Fruit fly (Drosophila melanogaster): Measurements from ENCODE around the gene sit.

The sit gene

dm6 chr3R:22582981-22583380 is 20.6 kb upstream of the sit start, which contains the start of gene Dph5:
Gene Dph5, minus strand, starts transcription at chr3R:22583225.
- TF ChIP-seq bab1 (GFP tag; optimal IDR thresholded peaks at IDR 0.05) (peak; percentile 7), tj (GFP tag; optimal IDR thresholded peaks at IDR 0.05) (no peak), Clk (GFP tag; optimal IDR thresholded peaks at IDR 0.05) (no peak), CG33017 (tag; optimal IDR thresholded peaks at IDR 0.05) (no peak), CG11617 (GFP tag; optimal IDR thresholded peaks at IDR 0.05) (no peak), CG1620 (GFP tag; optimal IDR thresholded peaks at IDR 0.05) (no peak), Mnt (GFP tag; optimal IDR thresholded peaks at IDR 0.05) (peak; percentile 91), CG7045 (GFP tag; optimal IDR thresholded peaks at IDR 0.05) (no peak), ovo (GFP tag; optimal IDR thresholded peaks at IDR 0.05) (no peak), kay (GFP tag; ENCODE audit: borderline replicate concordance) (no peak)

dm6 chr3R:22580546-22580945 is 18.2 kb upstream of the sit start, which contains the start of gene CSN6:
Gene CSN6, plus strand, starts transcription at chr3R:22580773.
- TF ChIP-seq bab1 (GFP tag; optimal IDR thresholded peaks at IDR 0.05) = peak; percentile 72
- TF ChIP-seq toe (GFP tag; optimal IDR thresholded peaks at IDR 0.05) = no peak
- peak; percentile 57 for TF ChIP-seq Mnt (GFP tag; optimal IDR thresholded peaks at IDR 0.05)

dm6 chr3R:22576979-22577378 is 14.6 kb upstream of the sit start:
- TF ChIP-seq CG11617 (GFP tag; optimal IDR thresholded peaks at IDR 0.05) (no peak), Crg-1 (GFP tag; optimal IDR thresholded peaks at IDR 0.05) (no peak), CG5204 (GFP tag; optimal IDR thresholded peaks at IDR 0.05) (no peak), cnc (optimal IDR thresholded peaks at IDR 0.05) (no peak), Hr96 (GFP tag; optimal IDR thresholded peaks at IDR 0.05) (no peak), CG7045 (GFP tag; optimal IDR thresholded peaks at IDR 0.05) (no peak), CG33017 (tag; optimal IDR thresholded peaks at IDR 0.05) (no peak), kay (GFP tag; ENCODE audit: borderline replicate concordance) (no peak), tj (GFP tag; optimal IDR thresholded peaks at IDR 0.05) (no peak), CG1620 (GFP tag; optimal IDR thresholded peaks at IDR 0.05) (no peak)

DNA sequence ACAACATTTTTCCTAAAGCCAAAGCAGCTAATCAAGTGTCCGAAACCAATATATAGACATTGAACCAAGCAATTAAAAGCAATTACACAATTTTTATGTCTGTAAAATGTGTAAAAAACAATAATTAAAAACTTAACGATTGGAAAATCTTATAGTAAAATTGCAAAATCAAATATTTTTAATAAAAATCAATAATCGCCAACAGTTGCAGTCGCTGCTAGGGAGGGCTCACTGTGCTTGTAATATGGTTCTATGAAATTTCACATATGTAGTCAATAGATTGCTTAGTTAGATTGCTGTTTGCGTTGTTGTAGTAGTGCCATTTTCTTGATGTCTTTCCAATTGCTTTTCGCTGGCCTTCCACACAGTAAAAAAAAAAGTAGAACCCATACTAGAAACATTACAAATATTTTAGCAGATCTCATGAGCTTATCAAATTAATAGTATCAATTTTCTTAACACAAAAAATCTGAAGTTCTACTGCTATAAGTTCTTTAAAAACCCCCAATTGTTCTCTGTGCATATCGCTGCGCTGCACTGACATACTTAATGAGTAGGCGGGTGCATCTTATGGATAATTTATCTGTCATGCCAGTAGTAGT is 13.8 kb upstream of the sit start:
- no peak for TF ChIP-seq CG14711 (tag; optimal IDR thresholded peaks at IDR 0.05)
- TF ChIP-seq ovo (GFP tag; optimal IDR thresholded peaks at IDR 0.05) = no peak
- no peak for TF ChIP-seq CG12768 (GFP tag; optimal IDR thresholded peaks at IDR 0.05)
- no peak for TF ChIP-seq Hr96 (GFP tag; optimal IDR thresholded peaks at IDR 0.05)
- no peak for TF ChIP-seq cic (GFP tag; optimal IDR thresholded peaks at IDR 0.05)

- TF ChIP-seq Hr96 (GFP tag; optimal IDR thresholded peaks at IDR 0.05) = no peak
- no peak for TF ChIP-seq CG33017 (tag; optimal IDR thresholded peaks at IDR 0.05)
- TF ChIP-seq Mnt (GFP tag; optimal IDR thresholded peaks at IDR 0.05) = no peak
- no peak for TF ChIP-seq ovo (GFP tag; optimal IDR thresholded peaks at IDR 0.05)
- no peak for TF ChIP-seq kay (GFP tag; ENCODE audit: borderline replicate concordance)
- TF ChIP-seq CG11617 (GFP tag; optimal IDR thresholded peaks at IDR 0.05) = no peak
- TF ChIP-seq CG12768 (GFP tag; optimal IDR thresholded peaks at IDR 0.05) = no peak
Measured at dm6 chr3R:22573590-22573989, 11.2 kb upstream of the sit start.

- TF ChIP-seq toe (GFP tag; optimal IDR thresholded peaks at IDR 0.05) (no peak), CG5204 (GFP tag; optimal IDR thresholded peaks at IDR 0.05) (no peak), CG33017 (tag; optimal IDR thresholded peaks at IDR 0.05) (no peak), bab1 (GFP tag; optimal IDR thresholded peaks at IDR 0.05) (no peak)
Measured at dm6 chr3R:22569888-22570287, 7.5 kb upstream of the sit start, which contains the start of gene CG33110. Gene CG33110, plus strand, starts transcription at chr3R:22570188.

DNA sequence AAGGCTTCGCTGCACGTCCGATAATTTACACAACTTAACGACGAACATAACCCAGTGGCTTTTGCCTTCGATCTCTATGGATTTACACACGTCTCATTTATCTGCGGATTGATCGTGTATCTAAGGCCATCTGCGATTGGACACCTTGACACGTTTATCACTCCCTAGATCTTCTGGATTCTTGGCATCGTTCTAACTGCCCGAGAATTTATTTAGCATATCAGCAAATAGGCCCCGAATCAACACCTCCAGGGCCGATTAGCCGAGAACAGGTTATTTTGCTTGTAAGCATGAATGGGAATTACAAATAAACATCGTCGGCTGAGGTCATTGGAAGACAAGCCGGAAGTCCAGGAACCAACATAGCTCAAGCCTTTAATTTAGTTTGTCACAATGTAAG is 6.1 kb upstream of the sit start:
- TF ChIP-seq toe (GFP tag; optimal IDR thresholded peaks at IDR 0.05) (no peak), kay (GFP tag; ENCODE audit: borderline replicate concordance) (no peak), ovo (GFP tag; optimal IDR thresholded peaks at IDR 0.05) (no peak), Crg-1 (GFP tag; optimal IDR thresholded peaks at IDR 0.05) (no peak), Hr96 (GFP tag; optimal IDR thresholded peaks at IDR 0.05) (no peak)

DNA sequence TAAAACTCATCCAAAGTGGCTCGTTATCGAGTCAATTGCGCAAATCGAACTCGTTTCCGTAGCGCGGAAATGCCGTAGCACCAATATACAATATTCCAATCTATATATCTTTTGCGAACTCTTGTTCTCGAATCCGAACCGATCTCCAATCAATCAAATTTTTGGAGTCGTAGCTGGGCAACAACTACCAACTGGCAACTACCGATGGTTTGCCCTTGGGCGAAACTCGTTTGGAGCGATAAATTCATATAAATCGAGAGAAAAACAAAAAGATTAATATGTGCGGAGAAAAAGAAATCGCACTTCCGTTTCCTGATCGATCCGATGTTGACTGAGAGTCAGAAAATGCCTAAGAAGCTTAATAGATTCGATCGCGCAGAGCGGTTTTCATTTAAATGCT is 3.4 kb upstream of the sit start:
- TF ChIP-seq bab1 (GFP tag; optimal IDR thresholded peaks at IDR 0.05) = no peak
- TF ChIP-seq CG7045 (GFP tag; optimal IDR thresholded peaks at IDR 0.05) = no peak
- TF ChIP-seq tj (GFP tag; optimal IDR thresholded peaks at IDR 0.05) = no peak
- TF ChIP-seq CG14711 (tag; optimal IDR thresholded peaks at IDR 0.05) = no peak
- TF ChIP-seq Crg-1 (GFP tag; optimal IDR thresholded peaks at IDR 0.05) = no peak
- TF ChIP-seq Mnt (GFP tag; optimal IDR thresholded peaks at IDR 0.05) = no peak
- TF ChIP-seq CG33017 (tag; optimal IDR thresholded peaks at IDR 0.05) = no peak
- TF ChIP-seq CG1620 (GFP tag; optimal IDR thresholded peaks at IDR 0.05) = no peak
- TF ChIP-seq Hr96 (GFP tag; optimal IDR thresholded peaks at IDR 0.05) = no peak
- no peak for TF ChIP-seq CG11617 (GFP tag; optimal IDR thresholded peaks at IDR 0.05)
- TF ChIP-seq CG7101 (tag; optimal IDR thresholded peaks at IDR 0.05) = no peak
- no peak for TF ChIP-seq CG5204 (GFP tag; optimal IDR thresholded peaks at IDR 0.05)
- no peak for TF ChIP-seq pad (GFP tag; optimal IDR thresholded peaks at IDR 0.05)
- no peak for TF ChIP-seq kay (GFP tag; ENCODE audit: borderline replicate concordance)
- no peak for TF ChIP-seq Clk (GFP tag; optimal IDR thresholded peaks at IDR 0.05)
- TF ChIP-seq cnc (optimal IDR thresholded peaks at IDR 0.05) = no peak
- TF ChIP-seq toe (GFP tag; optimal IDR thresholded peaks at IDR 0.05) = no peak
- TF ChIP-seq cic (GFP tag; optimal IDR thresholded peaks at IDR 0.05) = no peak
- no peak for TF ChIP-seq ovo (GFP tag; optimal IDR thresholded peaks at IDR 0.05)

Measured in whole organism, adult.